Worm (Caenorhabditis elegans) whole organism, L2 larva: ENCODE results near the gene R74.2.

Experiments
- ZK546.5 ChIP-seq: sonication (generic microtip); optimal IDR thresholded peaks from 2 replicates; lab custom pipeline; 2017; ENCODE audit warnings: missing biosample characterization, missing genetic modification characterization
- aly-2 ChIP-seq: fragments of 150-350 bp; optimal IDR thresholded peaks from 2 replicates; lab custom pipeline; 2014; ENCODE audit warnings: missing biosample characterization, missing genetic modification characterization
- blmp-1 ChIP-seq: sonication (generic microtip); optimal IDR thresholded peaks from 2 replicates; lab custom pipeline; 2017; ENCODE audit warnings: missing genetic modification characterization, mild to moderate bottlenecking, missing compliant biosample characterization, antibody characterized with exemption, moderate library complexity; ENCODE audit not compliant: insufficient read depth
- egl-27 ChIP-seq: sonication (generic microtip); optimal IDR thresholded peaks from 3 replicates; lab custom pipeline; 2017; ENCODE audit warnings: missing biosample characterization, missing genetic modification reagents, missing genetic modification characterization
- elt-1 ChIP-seq: fragments of 150-350 bp; optimal IDR thresholded peaks from 2 replicates; lab custom pipeline; 2014; ENCODE audit warnings: missing biosample characterization, missing genetic modification characterization
- elt-3 ChIP-seq: sonication (generic microtip); optimal IDR thresholded peaks from 2 replicates; lab custom pipeline; 2017; ENCODE audit warnings: missing biosample characterization, missing genetic modification characterization
- fos-1 ChIP-seq: fragments of 150-350 bp; optimal IDR thresholded peaks from 2 replicates; lab custom pipeline; 2014; ENCODE audit warnings: missing biosample characterization, missing genetic modification characterization
- lin-13 ChIP-seq: fragments of 150-350 bp; optimal IDR thresholded peaks from 2 replicates; lab custom pipeline; 2014; ENCODE audit warnings: missing biosample characterization, missing genetic modification reagents, missing genetic modification characterization
- lin-39 ChIP-seq: fragments of 150-350 bp; optimal IDR thresholded peaks from 2 replicates; lab custom pipeline; 2014; ENCODE audit warnings: missing biosample characterization, missing genetic modification reagents, missing genetic modification characterization
- mdl-1 ChIP-seq, 2 experiments: fragments of 150-350 bp in 1 of 2; sonication (generic microtip) in 1 of 2; optimal IDR thresholded peaks; 2 replicates each; lab custom pipeline; 2017; ENCODE audit warnings: missing biosample characterization in 2 of 2, missing genetic modification characterization in 2 of 2
- nhr-21 ChIP-seq: fragments of 150-350 bp; optimal IDR thresholded peaks from 2 replicates; lab custom pipeline; 2014; ENCODE audit warnings: missing biosample characterization, missing genetic modification characterization
- nhr-6 ChIP-seq: fragments of 150-350 bp; optimal IDR thresholded peaks from 2 replicates; lab custom pipeline; 2014; ENCODE audit warnings: missing biosample characterization, missing genetic modification characterization
- unc-39 ChIP-seq: fragments of 150-350 bp; optimal IDR thresholded peaks from 2 replicates; lab custom pipeline; 2014; ENCODE audit warnings: missing biosample characterization, missing genetic modification characterization

ce11 chrIII:4220864-4221263 lies 32.9 kb downstream of the R74.2 start:
- no peak for TF ChIP-seq egl-27 (tag; lab: Kevin White, UChicago)
- TF ChIP-seq nhr-6 (tag; lab: Kevin White, UChicago), result no peak
- TF ChIP-seq ZK546.5 (tag; lab: Kevin White, UChicago), result no peak
- no peak for TF ChIP-seq lin-39 (tag; lab: Kevin White, UChicago)
- TF ChIP-seq nhr-21, result no peak
- TF ChIP-seq mdl-1 (tag; optimal IDR thresholded peaks at IDR 0.05; lab: Kevin White, UChicago), result no peak
- TF ChIP-seq lin-13, result no peak
- no peak for TF ChIP-seq blmp-1
- no peak for TF ChIP-seq unc-39 (tag; lab: Kevin White, UChicago)
- TF ChIP-seq fos-1 (tag; lab: Kevin White, UChicago), result no peak
- TF ChIP-seq aly-2 (tag; lab: Kevin White, UChicago), result no peak
- TF ChIP-seq elt-3, result no peak
- no peak for TF ChIP-seq elt-1 (tag; lab: Kevin White, UChicago)
